Fruit fly (Drosophila melanogaster) whole organism: Measurements from ENCODE around the gene Mst27D.

Experiments used
- CG8478 ChIP-seq: fragments of >200 bp; optimal IDR thresholded peaks from 2 replicates; lab custom pipeline; 2018; ENCODE audit warnings: inconsistent platforms
- Dll ChIP-seq: fragments of >200 bp; optimal IDR thresholded peaks from 2 replicates; lab custom pipeline; 2017
- EcR ChIP-seq, 2 experiments: fragments of >200 bp; optimal IDR thresholded peaks; 2 replicates each; lab custom pipeline; 2017; ENCODE audit warnings: missing biosample characterization in 2 of 2, missing genetic modification characterization in 2 of 2, missing genetic modification reagents in 2 of 2
- pan ChIP-seq: fragments of >200 bp; optimal IDR thresholded peaks from 2 replicates; lab custom pipeline; 2017
- psq ChIP-seq: fragments of >200 bp; optimal IDR thresholded peaks from 2 replicates; lab custom pipeline; 2017
- usp ChIP-seq: fragments of >200 bp; optimal IDR thresholded peaks from 2 replicates; lab custom pipeline; 2017; ENCODE audit warnings: missing biosample characterization, missing genetic modification characterization, mixed read lengths

The Mst27D gene

DNA sequence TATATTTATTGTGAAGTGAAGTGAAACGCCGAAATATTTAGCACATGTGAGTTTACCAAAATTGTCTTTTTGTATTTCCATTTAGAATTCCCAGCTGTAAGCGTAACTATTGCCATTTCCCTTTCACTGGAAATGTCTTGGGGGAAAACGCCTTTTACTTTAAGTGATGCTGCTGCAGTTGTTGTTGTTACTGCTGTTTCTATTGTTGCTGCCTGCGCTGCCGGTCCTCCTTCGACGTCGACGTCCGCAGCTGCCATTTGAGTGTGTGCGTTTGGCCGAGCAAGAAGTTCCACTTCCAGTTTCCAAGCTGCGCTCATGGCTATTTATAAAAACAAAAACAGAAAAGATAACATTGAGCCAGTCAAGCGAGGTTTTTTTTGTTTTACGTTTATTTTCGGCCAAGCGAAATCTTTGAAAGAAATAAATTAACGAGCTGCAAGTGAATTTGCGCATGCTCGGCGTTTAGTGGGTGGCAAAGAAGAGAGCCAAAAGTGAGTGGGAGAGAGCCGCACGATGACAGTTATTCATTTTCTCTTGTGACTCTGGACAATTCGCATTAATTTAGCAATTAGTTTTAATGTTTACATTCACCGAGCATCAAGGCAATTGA, 10.9 kb downstream of the Mst27D start:
- no peak for TF ChIP-seq usp

DNA sequence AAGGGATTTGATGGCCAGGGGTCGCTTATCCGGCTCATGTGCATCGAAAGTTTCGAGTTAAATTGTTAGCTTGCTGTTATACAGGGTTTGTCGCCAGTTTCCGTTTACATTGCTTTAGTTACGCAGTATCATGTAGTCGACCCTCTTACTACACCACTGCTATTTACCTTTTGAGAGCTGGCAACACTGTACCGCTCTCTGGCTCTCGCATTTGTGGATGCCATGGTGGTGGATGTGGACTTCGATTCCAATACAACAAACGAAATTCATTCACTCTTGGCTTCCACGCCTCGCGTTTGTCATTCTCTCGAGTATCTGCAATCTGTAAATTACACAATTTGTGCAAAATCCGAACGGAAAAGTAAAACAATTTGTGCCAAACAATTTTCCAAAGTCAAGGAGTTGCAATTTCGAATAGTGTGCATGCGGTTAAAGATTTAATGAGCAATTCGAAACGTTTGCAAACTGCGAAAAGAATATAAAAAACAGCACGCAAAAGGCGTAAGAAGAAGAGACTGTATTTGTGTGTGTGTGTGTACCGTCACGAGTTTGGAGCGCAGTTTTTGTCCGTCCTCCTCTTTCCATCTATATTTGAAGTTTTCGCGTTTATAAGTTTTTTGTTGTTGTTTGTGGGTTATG, 11.5 kb downstream of the Mst27D start:
- TF ChIP-seq EcR (GFP tag; optimal IDR thresholded peaks at IDR 0.05; lab: Kevin White, UChicago) (no peak), pan (lab: Kevin White, UChicago) (peak; percentile 92)

DNA sequence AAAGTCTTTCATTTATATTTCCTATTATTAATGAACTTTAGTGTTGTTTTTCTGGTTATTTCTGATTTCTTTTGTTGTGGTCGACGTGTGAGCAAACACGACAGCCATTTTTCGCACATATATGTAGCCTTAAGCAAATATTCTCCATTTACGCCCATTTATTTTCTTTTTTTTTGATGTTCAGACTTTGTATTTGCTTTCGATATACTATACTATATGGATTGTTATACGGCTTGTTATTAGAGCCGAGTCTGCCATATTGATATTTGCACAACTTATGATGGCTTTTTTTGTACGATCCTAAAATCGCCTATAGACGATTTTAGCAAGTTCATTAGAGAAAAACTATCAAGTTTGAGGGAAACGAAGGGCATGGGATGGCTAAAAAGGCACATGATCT, 12.9 kb downstream of the Mst27D start:
- no peak for TF ChIP-seq CG8478
- no peak for TF ChIP-seq psq (lab: Kevin White, UChicago)
- no peak for TF ChIP-seq EcR (GFP tag; optimal IDR thresholded peaks at IDR 0.05; lab: Kevin White, UChicago)
- no peak for TF ChIP-seq Dll
- no peak for TF ChIP-seq pan (lab: Kevin White, UChicago)
- TF ChIP-seq usp = no peak

DNA sequence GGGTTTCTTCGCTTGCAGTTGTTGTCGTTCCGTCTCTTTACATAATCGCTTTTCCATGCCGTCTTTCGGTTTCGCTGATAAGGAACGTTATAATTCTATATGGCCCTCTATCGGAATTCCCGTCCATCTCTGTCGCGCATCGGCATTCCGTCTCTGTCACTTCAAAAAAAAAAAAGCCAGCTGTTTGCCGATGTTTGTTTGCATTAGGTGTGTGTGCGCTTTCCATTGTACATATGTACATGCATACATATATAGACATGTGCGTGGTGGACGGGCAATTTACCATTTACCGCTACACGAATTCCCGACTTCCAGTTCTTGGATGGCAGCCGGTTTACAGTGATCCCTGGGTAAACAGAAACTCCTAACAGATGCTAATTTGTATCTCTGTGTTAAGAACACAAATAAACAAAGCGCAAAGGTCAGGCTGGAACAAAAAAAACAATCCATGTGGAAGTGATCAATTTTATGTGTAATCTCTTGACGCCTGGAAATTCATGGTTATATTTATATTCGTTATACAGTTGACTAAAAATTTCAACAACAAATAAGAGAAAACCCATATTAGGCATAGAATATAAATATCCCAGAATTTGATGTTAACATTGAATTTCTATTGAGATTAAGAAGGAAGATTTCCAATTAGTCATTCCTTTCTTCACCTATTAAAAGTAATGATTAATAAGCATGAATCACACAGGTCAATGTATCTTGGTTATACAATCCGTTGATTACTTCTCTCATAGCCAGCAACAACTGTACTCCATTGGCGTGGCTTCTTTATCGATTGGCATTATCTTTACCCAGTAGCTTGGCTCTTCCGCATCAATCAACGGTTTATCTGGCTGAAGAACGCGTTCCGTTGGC, 17.4 kb downstream of the Mst27D start:
- TF ChIP-seq Dll = no peak
- no peak for TF ChIP-seq usp

DNA sequence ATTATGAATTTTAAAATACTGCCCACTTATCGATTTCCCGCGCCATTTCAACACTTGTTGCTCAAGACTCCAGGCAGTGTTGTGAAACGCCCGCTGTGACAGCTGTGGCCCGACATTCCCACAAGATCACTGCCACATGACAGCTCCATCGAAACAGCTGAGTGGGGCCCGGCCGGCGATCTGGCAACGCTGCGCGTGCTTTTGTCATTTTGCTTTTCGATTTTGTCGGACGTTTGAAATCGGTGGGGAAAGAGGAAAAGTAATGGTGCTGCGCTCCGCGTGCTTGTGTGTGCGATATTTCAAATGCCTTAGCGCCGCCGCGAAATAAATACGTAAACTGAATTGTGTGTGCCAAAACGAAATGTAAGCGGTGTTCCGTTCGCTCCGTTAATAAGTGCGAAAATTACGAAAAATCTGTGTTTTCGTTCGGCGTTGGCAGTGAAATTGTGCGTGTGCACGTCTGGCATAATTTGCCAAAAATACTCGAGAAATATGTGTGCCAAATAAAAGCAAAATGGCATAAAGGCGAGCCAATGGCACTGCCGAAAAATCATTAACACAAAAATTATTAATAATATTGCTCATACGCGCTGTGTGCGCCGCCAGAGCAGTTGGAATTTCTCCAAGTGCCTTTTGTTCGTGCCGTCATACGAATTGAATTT, 18.4 kb downstream of the Mst27D start:
- TF ChIP-seq pan (lab: Kevin White, UChicago) = no peak
- TF ChIP-seq usp = no peak
- TF ChIP-seq EcR (GFP tag; optimal IDR thresholded peaks at IDR 0.05; lab: Kevin White, UChicago) = no peak
- no peak for TF ChIP-seq CG8478
- TF ChIP-seq psq (lab: Kevin White, UChicago) = no peak
- TF ChIP-seq Dll = no peak

DNA sequence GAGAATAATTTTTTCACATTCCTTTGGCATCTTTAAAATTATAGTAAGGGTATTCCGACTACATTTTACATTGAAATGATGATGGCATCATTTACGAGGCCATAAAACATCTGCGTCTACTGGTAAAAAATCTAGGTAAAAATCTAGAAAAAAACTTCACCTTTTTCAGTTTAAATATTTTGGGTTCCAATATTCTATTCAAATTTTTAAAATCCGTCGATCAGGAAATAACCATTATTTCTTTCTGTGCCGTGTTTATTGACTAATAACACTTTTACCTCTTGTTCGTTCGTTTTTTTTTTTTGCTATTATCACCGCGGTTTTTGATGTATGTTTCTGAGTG, 21.3 kb downstream of the Mst27D start:
- TF ChIP-seq usp = no peak
- TF ChIP-seq Dll = no peak
- no peak for TF ChIP-seq psq (lab: Kevin White, UChicago)
- no peak for TF ChIP-seq EcR (GFP tag; optimal IDR thresholded peaks at IDR 0.05; lab: Kevin White, UChicago)
- no peak for TF ChIP-seq CG8478
- no peak for TF ChIP-seq pan (lab: Kevin White, UChicago)

DNA sequence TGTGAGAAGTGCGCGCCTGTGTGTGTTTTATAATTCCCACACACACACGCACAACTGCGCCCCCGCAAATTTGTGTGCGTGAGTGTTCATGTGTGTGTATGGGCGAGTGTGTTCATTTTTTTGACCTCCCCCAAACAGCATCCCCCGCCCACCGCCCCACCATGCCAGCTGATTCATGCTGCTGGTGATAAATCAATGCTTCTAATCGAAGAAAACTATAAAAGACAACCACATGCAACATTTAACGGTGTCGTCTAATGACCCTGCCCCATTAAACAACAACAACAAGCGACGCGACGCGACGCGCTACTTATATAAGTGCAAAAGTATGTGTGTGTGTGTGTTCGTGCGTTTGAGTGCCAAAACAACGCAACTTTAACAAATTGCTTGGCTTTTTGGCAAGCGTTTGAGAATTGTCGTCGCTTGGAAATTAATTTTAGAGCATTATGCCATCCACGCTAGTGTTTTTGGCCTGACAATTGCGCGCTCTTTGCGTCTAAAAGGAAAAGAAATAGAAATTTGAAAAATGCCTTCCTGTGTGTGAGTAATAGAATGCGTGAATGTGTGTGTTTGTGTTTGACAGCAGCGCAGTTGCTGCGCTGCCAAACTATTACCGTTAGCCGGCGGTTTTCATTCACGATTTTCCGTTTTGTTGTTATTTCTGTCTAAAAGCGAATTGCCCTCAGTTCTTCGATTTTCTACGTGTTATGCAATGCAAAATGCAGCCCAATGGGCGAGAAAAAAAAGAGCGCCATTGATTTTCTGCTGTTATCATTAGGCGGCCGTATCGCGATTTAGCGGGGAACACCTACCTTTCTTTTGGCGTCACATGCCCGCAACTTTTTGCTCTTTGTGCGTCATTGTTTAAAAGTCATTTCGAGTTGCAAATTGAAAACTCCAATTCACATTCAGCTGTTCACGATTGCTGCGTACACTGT, 22.0 kb downstream of the Mst27D start:
- no peak for TF ChIP-seq CG8478
- TF ChIP-seq usp = no peak
- peak in 1 of 2 experiments; percentile 47 for TF ChIP-seq EcR (GFP tag; optimal IDR thresholded peaks at IDR 0.05; lab: Kevin White, UChicago)
- no peak for TF ChIP-seq psq (lab: Kevin White, UChicago)
- TF ChIP-seq Dll = no peak
- TF ChIP-seq pan (lab: Kevin White, UChicago) = no peak

DNA sequence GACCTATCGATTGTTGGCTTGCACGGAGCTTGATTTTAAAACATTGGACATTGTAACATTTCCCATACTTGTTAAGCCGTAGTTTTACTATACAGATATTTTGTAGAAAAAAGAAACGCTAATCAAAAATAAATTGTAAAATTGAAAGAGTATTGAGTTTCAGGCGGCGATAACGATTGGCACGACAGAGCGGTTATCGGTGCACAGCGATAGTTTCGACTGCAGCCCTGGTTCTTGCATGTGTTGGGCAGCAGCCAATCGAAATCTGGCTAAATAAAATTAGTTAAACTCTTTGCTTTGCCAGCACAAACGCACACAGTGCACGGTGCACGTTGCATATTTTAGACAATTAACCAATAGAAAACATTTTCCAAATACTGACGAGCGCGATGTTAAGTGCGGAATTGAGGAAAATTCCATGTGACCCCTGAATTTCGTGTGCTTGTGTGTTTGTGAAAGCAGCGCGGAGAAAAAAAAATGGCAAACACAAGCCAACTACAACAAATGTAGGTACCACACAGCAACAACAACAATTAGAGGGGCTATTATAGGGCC, 22.8 kb downstream of the Mst27D start, which contains the start of gene milt:
milt (plus strand) TSS at position 51 of the 555 bp plus-strand sequence.
- TF ChIP-seq psq (lab: Kevin White, UChicago) = no peak
- no peak for TF ChIP-seq pan (lab: Kevin White, UChicago)
- no peak for TF ChIP-seq usp
- peak; percentile 27 for TF ChIP-seq CG8478
- TF ChIP-seq Dll = no peak
- TF ChIP-seq EcR (GFP tag; optimal IDR thresholded peaks at IDR 0.05; lab: Kevin White, UChicago) = peak in 1 of 2 experiments; percentile 37

DNA sequence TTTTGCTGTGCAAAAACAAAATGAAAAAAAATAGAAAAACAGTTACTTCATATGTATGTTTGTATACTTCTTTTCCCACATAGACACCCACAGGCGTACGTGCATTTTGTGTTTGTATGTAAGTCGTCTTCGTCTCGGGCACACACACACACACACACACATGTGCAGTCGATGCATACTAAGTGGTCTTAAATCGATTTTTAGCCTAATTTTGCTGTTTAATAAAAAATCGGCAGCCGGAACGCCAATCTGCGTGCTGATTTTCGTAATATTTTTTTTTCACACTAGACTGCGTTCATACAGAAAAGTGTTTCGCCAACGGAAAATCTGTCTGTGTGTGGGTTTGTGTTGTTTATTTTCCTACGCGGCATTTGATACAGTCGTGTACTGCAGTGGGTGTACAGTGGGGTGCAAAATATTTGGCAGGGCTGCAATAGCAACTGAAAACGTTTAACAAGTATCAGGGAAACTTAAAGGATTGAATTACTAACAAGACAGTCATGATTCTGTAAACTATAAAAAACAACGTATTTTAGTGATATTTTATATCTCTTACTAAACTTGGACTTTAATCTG, 27.5 kb downstream of the Mst27D start:
- no peak for TF ChIP-seq pan (lab: Kevin White, UChicago)
- no peak for TF ChIP-seq usp
- TF ChIP-seq CG8478 = no peak
- TF ChIP-seq Dll = no peak
- no peak for TF ChIP-seq psq (lab: Kevin White, UChicago)
- TF ChIP-seq EcR (GFP tag; optimal IDR thresholded peaks at IDR 0.05; lab: Kevin White, UChicago) = no peak

DNA sequence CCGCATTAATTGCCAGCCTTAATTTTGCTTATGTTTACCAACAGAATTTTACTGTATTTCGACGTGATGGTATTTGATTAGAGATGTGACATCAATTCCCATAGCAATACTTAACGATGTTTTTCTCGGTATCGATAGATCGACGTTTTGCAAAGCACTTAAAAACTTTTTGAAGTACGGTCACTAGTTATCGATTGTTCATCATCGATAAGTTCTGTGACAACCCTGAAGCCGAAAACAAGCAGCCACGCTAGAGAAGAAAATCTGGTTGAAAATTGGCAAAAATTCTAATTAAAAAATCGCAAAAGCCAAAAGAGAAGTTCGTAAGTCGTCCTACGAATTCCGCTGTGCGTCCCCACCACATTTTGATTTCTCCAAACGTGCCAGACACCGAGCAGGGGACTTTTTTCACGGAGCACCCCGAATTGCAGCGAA, 28.1 kb downstream of the Mst27D start, which contains the start of the genes Rab30 and Caper:
Rab30 (minus strand) TSS at position 90 of the 435 bp plus-strand sequence.
Caper (plus strand) TSS at position 205 of the 435 bp plus-strand sequence.
- no peak for TF ChIP-seq EcR (GFP tag; optimal IDR thresholded peaks at IDR 0.05; lab: Kevin White, UChicago)
- TF ChIP-seq CG8478 = no peak
- TF ChIP-seq pan (lab: Kevin White, UChicago) = no peak
- no peak for TF ChIP-seq usp
- TF ChIP-seq Dll = no peak
- no peak for TF ChIP-seq psq (lab: Kevin White, UChicago)

DNA sequence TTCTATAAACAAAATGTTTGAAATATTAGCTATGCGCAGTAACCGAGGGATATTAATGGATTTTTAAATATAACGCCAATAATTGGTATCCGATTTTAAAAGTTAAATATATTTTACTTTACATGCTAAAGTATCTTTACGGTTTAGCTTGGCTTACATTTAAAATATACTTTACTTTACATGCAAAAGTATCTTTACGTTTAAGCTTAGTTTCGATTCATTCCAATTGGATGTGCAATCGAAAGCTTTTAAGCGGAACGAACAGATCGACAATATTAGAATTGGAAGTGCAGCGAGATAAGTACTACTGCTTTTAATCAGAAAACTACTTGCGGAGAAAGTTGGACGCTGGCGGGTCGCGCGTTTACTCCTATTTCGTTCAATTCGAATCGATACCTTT, 31.7 kb downstream of the Mst27D start:
- TF ChIP-seq pan (lab: Kevin White, UChicago) (no peak), usp (no peak), Dll (no peak), CG8478 (no peak), EcR (GFP tag; optimal IDR thresholded peaks at IDR 0.05; lab: Kevin White, UChicago) (no peak), psq (lab: Kevin White, UChicago) (no peak)
